Worm (Caenorhabditis elegans) whole organism, young adult: ENCODE results near the gene taf-7.1.

Source experiments
- B0035.1 ChIP-seq: sonication (generic microtip); optimal IDR thresholded peaks from 2 replicates; lab custom pipeline; 2016; ENCODE audit warnings: missing genetic modification characterization, mild to moderate bottlenecking, missing compliant biosample characterization, missing genotype, missing genetic modification reagents
- B0261.1 ChIP-seq: sonication (generic microtip); optimal IDR thresholded peaks from 2 replicates; lab custom pipeline; 2016; ENCODE audit warnings: mild to moderate bottlenecking, missing genetic modification characterization, moderate library complexity, missing compliant biosample characterization
- B0336.3 ChIP-seq: fragments of 200-800 bp; sonication (Bioruptor generic); IDR thresholded peaks from 2 replicates; pipeline ENCODE4 v1.3.6; 2022; ENCODE audit warnings: missing genetic modification characterization, missing compliant biosample characterization
- C06A6.2 ChIP-seq: fragments of 200-800 bp; sonication (Bioruptor generic); conservative IDR thresholded peaks from 2 replicates; pipeline ENCODE4 v1.3.6; 2022; ENCODE audit warnings: missing genetic modification characterization, missing compliant biosample characterization
- F37B4.10 ChIP-seq: fragments of 200-800 bp; sonication (Bioruptor generic); IDR thresholded peaks from 2 replicates; pipeline ENCODE4 v1.3.6; 2022; ENCODE audit warnings: missing genetic modification characterization, missing compliant biosample characterization
- F49E8.2 ChIP-seq: sonication (generic microtip); optimal IDR thresholded peaks from 3 replicates; lab custom pipeline; 2017; ENCODE audit warnings: missing genetic modification characterization, mild to moderate bottlenecking, missing compliant biosample characterization, antibody characterized with exemption, moderate library complexity; ENCODE audit not compliant: insufficient read depth
- F57C9.4 ChIP-seq: sonication (generic microtip); optimal IDR thresholded peaks from 2 replicates; lab custom pipeline; 2017; ENCODE audit warnings: mild to moderate bottlenecking, missing genetic modification characterization, missing compliant biosample characterization
- Y67H2A.10 ChIP-seq: fragments of 200-800 bp; sonication (Bioruptor generic); conservative IDR thresholded peaks from 2 replicates; pipeline ENCODE4 v1.3.6; 2022; ENCODE audit warnings: missing genetic modification reagents, missing genetic modification characterization, missing compliant biosample characterization
- aptf-3 ChIP-seq: fragments of 200-800 bp; sonication (Bioruptor generic); IDR thresholded peaks from 2 replicates; pipeline ENCODE4 v1.3.6; 2022; ENCODE audit warnings: missing genetic modification characterization, missing compliant biosample characterization
- atf-7 ChIP-seq: sonication (generic microtip); optimal IDR thresholded peaks from 2 replicates; lab custom pipeline; 2017; ENCODE audit warnings: mild to moderate bottlenecking, missing genetic modification characterization, missing compliant biosample characterization
- attf-6 ChIP-seq: fragments of 200-800 bp; sonication (Bioruptor generic); IDR thresholded peaks from 2 replicates; pipeline ENCODE4 v1.3.6; 2022; ENCODE audit warnings: missing genetic modification reagents, missing genetic modification characterization, missing compliant biosample characterization
- cebp-2 ChIP-seq: fragments of 200-800 bp; sonication (Bioruptor generic); IDR thresholded peaks from 2 replicates; pipeline ENCODE4 v1.3.6; 2022; ENCODE audit warnings: missing genetic modification characterization, missing compliant biosample characterization
- dox-1 ChIP-seq: fragments of 200-800 bp; sonication (Bioruptor generic); IDR thresholded peaks from 2 replicates; pipeline ENCODE4 v1.3.6; 2022; ENCODE audit warnings: missing genetic modification reagents, missing genetic modification characterization, missing compliant biosample characterization
- dpff-1 ChIP-seq: sonication (generic microtip); optimal IDR thresholded peaks from 2 replicates; lab custom pipeline; 2017; ENCODE audit warnings: mild to moderate bottlenecking, missing genetic modification characterization, missing compliant biosample characterization
- dpl-1 ChIP-seq: fragments of 150-350 bp; optimal IDR thresholded peaks from 2 replicates; lab custom pipeline; 2014; ENCODE audit warnings: missing biosample characterization, missing genetic modification reagents, missing genetic modification characterization
- efl-1 ChIP-seq: fragments of 150-350 bp; optimal IDR thresholded peaks from 2 replicates; lab custom pipeline; 2014; ENCODE audit warnings: missing biosample characterization, missing genetic modification reagents, missing genetic modification characterization
- egrh-3 ChIP-seq: fragments of 200-800 bp; sonication (Bioruptor generic); IDR thresholded peaks from 2 replicates; pipeline ENCODE4 v1.3.6; 2022; ENCODE audit warnings: missing genetic modification reagents, missing genetic modification characterization, missing compliant biosample characterization
- ekl-4 ChIP-seq: fragments of 200-800 bp; sonication (Bioruptor generic); IDR thresholded peaks from 2 replicates; pipeline ENCODE4 v1.3.6; 2022; ENCODE audit warnings: missing genetic modification reagents, missing genetic modification characterization, missing compliant biosample characterization
- fkh-3 ChIP-seq: sonication (generic microtip); optimal IDR thresholded peaks from 2 replicates; lab custom pipeline; 2016; ENCODE audit warnings: mild to moderate bottlenecking, missing genetic modification characterization, missing compliant biosample characterization
- hlh-12 ChIP-seq: sonication (generic microtip); optimal IDR thresholded peaks from 2 replicates; lab custom pipeline; 2016; ENCODE audit warnings: missing genetic modification characterization, missing compliant biosample characterization
- hmg-1.2 ChIP-seq: fragments of 200-800 bp; sonication (Bioruptor generic); IDR thresholded peaks from 2 replicates; pipeline ENCODE4 v1.3.6; 2022; ENCODE audit warnings: missing genetic modification reagents, missing genetic modification characterization, missing compliant biosample characterization
- hsf-1 ChIP-seq: fragments of 200-800 bp; sonication (Bioruptor generic); IDR thresholded peaks from 2 replicates; pipeline ENCODE4 v1.3.6; 2022; ENCODE audit warnings: missing genetic modification reagents, missing genetic modification characterization, missing compliant biosample characterization
- let-607 ChIP-seq, 2 experiments: fragments of 200-800 bp in 1 of 2; sonication (Bioruptor generic) in 1 of 2; sonication (generic microtip) in 1 of 2; optimal IDR thresholded peaks; 2 replicates each; lab custom pipeline; 2016 to 2018; ENCODE audit warnings: mild to moderate bottlenecking in 2 of 2, missing compliant biosample characterization in 2 of 2, missing genetic modification characterization in 2 of 2, moderate library complexity in 2 of 2, missing genotype in 1 of 2
- lin-26 ChIP-seq: fragments of 200-800 bp; sonication (Bioruptor generic); IDR thresholded peaks from 2 replicates; pipeline ENCODE4 v1.3.6; 2022; ENCODE audit warnings: missing genetic modification reagents, missing genetic modification characterization, missing compliant biosample characterization
- lin-40 ChIP-seq: sonication (generic microtip); optimal IDR thresholded peaks from 2 replicates; lab custom pipeline; 2016; ENCODE audit warnings: missing genetic modification characterization, mild to moderate bottlenecking, missing compliant biosample characterization, missing genotype, missing genetic modification reagents
- lin-54 ChIP-seq: fragments of 200-800 bp; sonication (Bioruptor generic); optimal IDR thresholded peaks from 2 replicates; lab custom pipeline; 2018; ENCODE audit warnings: mild to moderate bottlenecking, missing genetic modification characterization, missing compliant biosample characterization
- lsl-1 ChIP-seq: fragments of 200-800 bp; sonication (Bioruptor generic); optimal IDR thresholded peaks from 2 replicates; lab custom pipeline; 2018; ENCODE audit warnings: mild to moderate bottlenecking, missing genetic modification characterization, moderate library complexity, missing compliant biosample characterization
- madf-10 ChIP-seq: sonication (generic microtip); optimal IDR thresholded peaks from 2 replicates; lab custom pipeline; 2016; ENCODE audit warnings: mild to moderate bottlenecking, missing genetic modification characterization, missing compliant biosample characterization
- nhr-120 ChIP-seq: fragments of 200-800 bp; sonication (Bioruptor generic); IDR thresholded peaks from 2 replicates; pipeline ENCODE4 v1.3.6; 2022; ENCODE audit warnings: missing genetic modification characterization, missing compliant biosample characterization
- nhr-80 ChIP-seq: sonication (generic microtip); optimal IDR thresholded peaks from 2 replicates; lab custom pipeline; 2016; ENCODE audit warnings: missing genetic modification characterization, missing compliant biosample characterization
- rcor-1 ChIP-seq: fragments of 200-800 bp; sonication (Bioruptor generic); IDR thresholded peaks from 2 replicates; pipeline ENCODE4 v1.3.6; 2022; ENCODE audit warnings: missing genetic modification reagents, missing genetic modification characterization, missing compliant biosample characterization
- rpc-1 ChIP-seq, 2 experiments: fragments of 150-350 bp in 1 of 2; sonication (generic microtip) in 1 of 2; optimal IDR thresholded peaks; 2 replicates each; lab custom pipeline; 2014 to 2018; ENCODE audit warnings: missing biosample characterization in 1 of 2, missing genetic modification characterization in 1 of 2, missing genetic modification reagents in 1 of 2, missing genotype in 1 of 2
- snpc-4 ChIP-seq, 5 experiments: fragments of 150-350 bp in 1 of 5; sonication (generic microtip) in 4 of 5; optimal IDR thresholded peaks; 2 replicates each; lab custom pipeline; 2014 to 2018; ENCODE audit warnings: missing genetic modification characterization in 5 of 5, missing biosample characterization in 3 of 5, antibody characterized with exemption in 2 of 5, mild to moderate bottlenecking in 2 of 5, missing compliant biosample characterization in 2 of 5, missing genotype in 2 of 5, moderate library complexity in 2 of 5, missing genetic modification reagents in 1 of 5
- somi-1 ChIP-seq: fragments of 200-800 bp; sonication (Bioruptor generic); optimal IDR thresholded peaks from 2 replicates; lab custom pipeline; 2018; ENCODE audit warnings: mild to moderate bottlenecking, missing genetic modification characterization, missing compliant biosample characterization
- tbp1 ChIP-seq: fragments of 200-800 bp; sonication (Bioruptor generic); optimal IDR thresholded peaks from 2 replicates; lab custom pipeline; 2018; ENCODE audit warnings: mild to moderate bottlenecking, missing genetic modification characterization, missing compliant biosample characterization
- tbx-9 ChIP-seq: sonication (generic microtip); optimal IDR thresholded peaks from 2 replicates; lab custom pipeline; 2016; ENCODE audit warnings: borderline replicate concordance, missing genetic modification characterization, inconsistent platforms, missing compliant biosample characterization
- tlf-1 ChIP-seq: fragments of 200-800 bp; sonication (Bioruptor generic); optimal IDR thresholded peaks from 2 replicates; lab custom pipeline; 2018; ENCODE audit warnings: mild to moderate bottlenecking, missing genetic modification characterization, missing compliant biosample characterization
- unc-130 ChIP-seq: sonication (generic microtip); optimal IDR thresholded peaks from 2 replicates; lab custom pipeline; 2016; ENCODE audit warnings: missing genetic modification reagents, missing genetic modification characterization, missing compliant biosample characterization
- unc-62 ChIP-seq: fragments of 150-350 bp; optimal IDR thresholded peaks from 2 replicates; lab custom pipeline; 2014; ENCODE audit warnings: missing biosample characterization, missing genetic modification reagents, missing genetic modification characterization
- zfh-2 ChIP-seq: fragments of 200-800 bp; sonication (Bioruptor generic); conservative IDR thresholded peaks from 2 replicates; pipeline ENCODE4 v1.3.6; 2022; ENCODE audit warnings: missing genetic modification reagents, missing genetic modification characterization, missing compliant biosample characterization
- ztf-18 ChIP-seq: sonication (generic microtip); optimal IDR thresholded peaks from 2 replicates; lab custom pipeline; 2016; ENCODE audit warnings: missing genotype, mild to moderate bottlenecking, missing genetic modification characterization, missing compliant biosample characterization

The taf-7.1 gene

ce11 chrX:11814667-11815066, 22.6 kb downstream of the taf-7.1 start, which contains the start of gene C34E11.2:
Gene C34E11.2, minus strand, starts transcription at chrX:11814750.
- peak; percentile 59; the same call in 1 of the 2 replicates for TF ChIP-seq egrh-3 (GFP tag; lab: Robert Waterston, UW)
- TF ChIP-seq zfh-2: peak; percentile 88
- no peak for TF ChIP-seq aptf-3 (GFP tag; lab: Robert Waterston, UW)

ce11 chrX:11806175-11806853, 31.0 kb downstream of the taf-7.1 start:
- TF ChIP-seq B0261.1 (peak; percentile 45), rpc-1 (optimal IDR thresholded peaks at IDR 0.05; lab: Kevin White, UChicago) (peak; percentile 39), rpc-1 (tag; optimal IDR thresholded peaks at IDR 0.05; lab: Kevin White, UChicago) (peak; percentile 72), tbp1 (GFP tag; lab: Kevin White, UChicago) (peak; percentile 80), zfh-2 (peak; percentile 71), F57C9.4 (tag; lab: Kevin White, UChicago) (no peak), lsl-1 (no peak)

- TF ChIP-seq cebp-2 (no peak), fkh-3 (tag; lab: Kevin White, UChicago) (no peak), B0035.1 (tag; lab: Kevin White, UChicago) (no peak), tlf-1 (GFP tag; lab: Kevin White, UChicago) (no peak), let-607 (tag; optimal IDR thresholded peaks at IDR 0.05; lab: Kevin White, UChicago) (no peak), tbx-9 (tag; lab: Kevin White, UChicago) (no peak), unc-130 (GFP tag; lab: Kevin White, UChicago) (no peak), ekl-4 (GFP tag; lab: Robert Waterston, UW) (no peak), aptf-3 (GFP tag; lab: Robert Waterston, UW) (no peak), lin-54 (GFP tag; lab: Kevin White, UChicago) (no peak), dox-1 (GFP tag; lab: Robert Waterston, UW) (no peak), unc-62 (GFP tag; lab: Kevin White, UChicago) (no peak), dpff-1 (tag; lab: Kevin White, UChicago) (no peak), attf-6 (no peak), hlh-12 (tag; lab: Kevin White, UChicago) (no peak), nhr-120 (GFP tag; lab: Robert Waterston, UW) (no peak), C06A6.2 (GFP tag; lab: Robert Waterston, UW) (no peak), efl-1 (GFP tag; lab: Kevin White, UChicago) (no peak)
- TF ChIP-seq, all 124 proteins: peak for 0
Measured at ce11 chrX:11804057-11804456, 33.2 kb downstream of the taf-7.1 start, which contains the start of gene C34E11.4. Gene C34E11.4, plus strand, starts transcription at chrX:11804210.

ce11 chrX:11798057-11798555, 39.2 kb downstream of the taf-7.1 start, which contains the start of gene rsd-3:
Gene rsd-3, plus strand, starts transcription at chrX:11798505.
- TF ChIP-seq nhr-120 (GFP tag; lab: Robert Waterston, UW) (no peak), dox-1 (GFP tag; lab: Robert Waterston, UW) (peak; percentile 69), zfh-2 (peak; percentile 86), lin-26 (GFP tag; lab: Robert Waterston, UW) (0 out of 2 replicates have a peak, but pooled peaks have one; percentile 46), lin-40 (tag; lab: Kevin White, UChicago) (peak; percentile 75), ztf-18 (peak; percentile 7), hmg-1.2 (GFP tag; lab: Robert Waterston, UW) (peak; percentile 90), hsf-1 (GFP tag; lab: Robert Waterston, UW) (no peak), somi-1 (GFP tag; lab: Kevin White, UChicago) (peak; percentile 2), Y67H2A.10 (no peak), F37B4.10 (GFP tag; lab: Robert Waterston, UW) (no peak), B0336.3 (GFP tag; lab: Robert Waterston, UW) (0 out of 2 replicates have a peak, but pooled peaks have one; percentile 47), atf-7 (tag; lab: Kevin White, UChicago) (peak; percentile 16), nhr-80 (tag; lab: Kevin White, UChicago) (peak; percentile 78), F49E8.2 (tag; lab: Kevin White, UChicago) (no peak), let-607 (tag; optimal IDR thresholded peaks at IDR 0.05; lab: Kevin White, UChicago) (peak; percentile 85 to 87), rcor-1 (no peak), dpl-1 (GFP tag; lab: Kevin White, UChicago) (no peak), snpc-4 (GFP tag; optimal IDR thresholded peaks at IDR 0.05; lab: Kevin White, UChicago) (no peak), snpc-4 (tag; optimal IDR thresholded peaks at IDR 0.05; lab: Kevin White, UChicago) (peak in 1 of 4 experiments; percentile 33), madf-10 (peak; percentile 18), tbp1 (GFP tag; lab: Kevin White, UChicago) (peak; percentile 38), unc-130 (GFP tag; lab: Kevin White, UChicago) (no peak)
